Fruit fly (Drosophila melanogaster) whole organism, prepupa: ENCODE data around the gene ac.

Source experiments
- CG10631 ChIP-seq: fragments of 200-800 bp; sonication (Bioruptor generic); optimal IDR thresholded peaks from 2 replicates; lab custom pipeline; 2016; ENCODE audit warnings: missing biosample characterization, missing genetic modification characterization
- CG11294 ChIP-seq: fragments of 200-800 bp; sonication (Bioruptor generic); IDR thresholded peaks from 2 replicates; pipeline ENCODE4 v1.3.6; 2022; ENCODE audit warnings: missing biosample characterization, missing genetic modification characterization
- CG11762 ChIP-seq: fragments of 200-800 bp; sonication (Bioruptor generic); optimal IDR thresholded peaks from 3 replicates; lab custom pipeline; 2016; ENCODE audit warnings: missing biosample characterization, missing genetic modification characterization; ENCODE audit not compliant: insufficient read depth
- CG11902 ChIP-seq: fragments of 200-800 bp; sonication (Bioruptor generic); optimal IDR thresholded peaks from 3 replicates; lab custom pipeline; 2016; ENCODE audit warnings: missing biosample characterization, missing genetic modification characterization
- CG15336 ChIP-seq: fragments of 200-800 bp; sonication (Bioruptor generic); IDR thresholded peaks from 2 replicates; pipeline ENCODE4 v1.3.6; 2022; ENCODE audit warnings: missing biosample characterization, missing genetic modification characterization
- CG31627 ChIP-seq: fragments of 200-800 bp; sonication (Bioruptor generic); optimal IDR thresholded peaks from 3 replicates; lab custom pipeline; 2016; ENCODE audit warnings: missing biosample characterization, missing genetic modification characterization
- CG34406 ChIP-seq: fragments of 200-800 bp; sonication (Bioruptor generic); optimal IDR thresholded peaks from 3 replicates; lab custom pipeline; 2016; ENCODE audit warnings: missing biosample characterization, missing genetic modification characterization
- CG3919 ChIP-seq: fragments of 200-800 bp; sonication (Bioruptor generic); optimal IDR thresholded peaks from 3 replicates; lab custom pipeline; 2016; ENCODE audit warnings: missing biosample characterization, missing genetic modification characterization
- CG4318 ChIP-seq: fragments of 200-800 bp; sonication (Bioruptor generic); optimal IDR thresholded peaks from 3 replicates; lab custom pipeline; 2017; ENCODE audit warnings: missing biosample characterization, mild to moderate bottlenecking, missing genetic modification characterization
- CG6163 ChIP-seq: fragments of 200-800 bp; sonication (Bioruptor generic); IDR thresholded peaks from 3 replicates; pipeline ENCODE4 v1.3.6; 2022; ENCODE audit warnings: missing biosample characterization, missing genetic modification characterization
- CG6854 ChIP-seq: fragments of 200-800 bp; sonication (Bioruptor generic); optimal IDR thresholded peaks from 2 replicates; lab custom pipeline; 2017; ENCODE audit warnings: missing biosample characterization, mild to moderate bottlenecking, missing genetic modification characterization
- CG7368 ChIP-seq: fragments of 200-800 bp; sonication (Bioruptor generic); optimal IDR thresholded peaks from 3 replicates; lab custom pipeline; 2016; ENCODE audit warnings: missing biosample characterization, missing genetic modification characterization
- CG8319 ChIP-seq: fragments of 200-800 bp; sonication (Bioruptor generic); optimal IDR thresholded peaks from 3 replicates; lab custom pipeline; 2016; ENCODE audit warnings: missing biosample characterization, missing genetic modification characterization
- Eip75B ChIP-seq: fragments of 200-800 bp; sonication (Bioruptor generic); optimal IDR thresholded peaks from 3 replicates; lab custom pipeline; 2016; ENCODE audit warnings: missing biosample characterization, missing genetic modification characterization
- Eip78C ChIP-seq: fragments of 200-800 bp; sonication (Bioruptor generic); peaks from one replicate; lab custom pipeline; 2016; ENCODE audit warnings: missing biosample characterization, missing genetic modification characterization
- Eip93F ChIP-seq: fragments of 200-800 bp; sonication (Bioruptor generic); optimal IDR thresholded peaks from 2 replicates; lab custom pipeline; 2016; ENCODE audit warnings: missing biosample characterization, mild to moderate bottlenecking, missing genetic modification characterization
- Ets96B ChIP-seq: fragments of 200-800 bp; optimal IDR thresholded peaks from 2 replicates; lab custom pipeline; 2019; ENCODE audit warnings: missing biosample characterization, mild to moderate bottlenecking, missing genetic modification characterization, moderate library complexity
- Gug ChIP-seq: fragments of 200-800 bp; sonication (Bioruptor generic); IDR thresholded peaks from 2 replicates; pipeline ENCODE4 v1.3.6; 2022; ENCODE audit warnings: missing biosample characterization, missing genetic modification characterization
- Hr38 ChIP-seq: sonication (Bioruptor generic); optimal IDR thresholded peaks from 2 replicates; lab custom pipeline; 2016; ENCODE audit warnings: missing biosample characterization, missing genetic modification characterization
- Hr39 ChIP-seq: fragments of 200-800 bp; sonication (Bioruptor generic); optimal IDR thresholded peaks from 2 replicates; lab custom pipeline; 2016; ENCODE audit warnings: missing biosample characterization, missing genetic modification characterization
- Hr4 ChIP-seq: fragments of 200-800 bp; sonication (Bioruptor generic); optimal IDR thresholded peaks from 3 replicates; lab custom pipeline; 2016; ENCODE audit warnings: missing biosample characterization, missing genetic modification characterization
- Lpt ChIP-seq: fragments of 200-800 bp; sonication (Bioruptor generic); optimal IDR thresholded peaks from 3 replicates; lab custom pipeline; 2016; ENCODE audit warnings: missing biosample characterization, missing genetic modification characterization
- Met ChIP-seq: fragments of 200-800 bp; sonication (Bioruptor generic); optimal IDR thresholded peaks from 3 replicates; lab custom pipeline; 2016; ENCODE audit warnings: missing biosample characterization, missing genetic modification characterization
- Smox ChIP-seq: fragments of 200-800 bp; sonication (Bioruptor generic); optimal IDR thresholded peaks from 3 replicates; lab custom pipeline; 2016; ENCODE audit warnings: missing biosample characterization, missing genetic modification characterization
- Sox102F ChIP-seq: fragments of 200-800 bp; sonication (Bioruptor generic); optimal IDR thresholded peaks from 2 replicates; lab custom pipeline; 2016; ENCODE audit warnings: missing biosample characterization, mild to moderate bottlenecking, missing genetic modification characterization
- acj6 ChIP-seq: fragments of 200-800 bp; sonication (Bioruptor generic); optimal IDR thresholded peaks from 3 replicates; lab custom pipeline; 2016; ENCODE audit warnings: missing biosample characterization, missing genetic modification characterization
- cyc ChIP-seq: fragments of 200-800 bp; sonication (Bioruptor generic); optimal IDR thresholded peaks from 3 replicates; lab custom pipeline; 2016; ENCODE audit warnings: missing biosample characterization, missing genetic modification characterization
- dac ChIP-seq: fragments of 200-800 bp; sonication (Bioruptor generic); optimal IDR thresholded peaks from 2 replicates; lab custom pipeline; 2017; ENCODE audit warnings: missing biosample characterization, mild to moderate bottlenecking, missing genetic modification characterization
- dsx ChIP-seq: fragments of 200-800 bp; optimal IDR thresholded peaks from 3 replicates; lab custom pipeline; 2019; ENCODE audit warnings: missing biosample characterization, mild to moderate bottlenecking, missing genetic modification characterization, moderate library complexity; ENCODE audit not compliant: poor library complexity, severe bottlenecking
- eg ChIP-seq: fragments of 200-800 bp; sonication (Bioruptor generic); IDR thresholded peaks from 3 replicates; pipeline ENCODE4 v1.3.6; 2022; ENCODE audit warnings: missing biosample characterization, missing genetic modification characterization
- esn ChIP-seq: fragments of 200-800 bp; sonication (Bioruptor generic); optimal IDR thresholded peaks from 2 replicates; lab custom pipeline; 2016; ENCODE audit warnings: missing biosample characterization, mild to moderate bottlenecking, missing genetic modification characterization, moderate library complexity
- fd59A ChIP-seq: fragments of 200-800 bp; sonication (Bioruptor generic); optimal IDR thresholded peaks from 2 replicates; lab custom pipeline; 2017; ENCODE audit warnings: missing biosample characterization, mild to moderate bottlenecking, missing genetic modification characterization, missing genetic modification reagents
- fd85E ChIP-seq: fragments of 200-800 bp; sonication (Bioruptor generic); optimal IDR thresholded peaks from 3 replicates; lab custom pipeline; 2016; ENCODE audit warnings: missing biosample characterization, missing genetic modification characterization
- fkh ChIP-seq: fragments of 200-800 bp; sonication (Bioruptor generic); optimal IDR thresholded peaks from 3 replicates; lab custom pipeline; 2017; ENCODE audit warnings: missing biosample characterization, mild to moderate bottlenecking, missing genetic modification characterization, moderate library complexity
- net ChIP-seq: fragments of 200-800 bp; sonication (Bioruptor generic); optimal IDR thresholded peaks from 3 replicates; lab custom pipeline; 2016; ENCODE audit warnings: missing biosample characterization, missing genetic modification characterization
- pdm3 ChIP-seq: fragments of 200-800 bp; sonication (Bioruptor generic); optimal IDR thresholded peaks from 3 replicates; lab custom pipeline; 2016; ENCODE audit warnings: missing biosample characterization, missing genetic modification characterization
- spab ChIP-seq: fragments of 200-800 bp; sonication (Bioruptor generic); optimal IDR thresholded peaks from 2 replicates; lab custom pipeline; 2017; ENCODE audit warnings: missing biosample characterization, mild to moderate bottlenecking, missing genetic modification characterization, missing genetic modification reagents
- ss ChIP-seq, 2 experiments: fragments of 200-800 bp; sonication (Bioruptor generic); optimal IDR thresholded peaks; 2 replicates in 1 of 2; 3 replicates in 1 of 2; lab custom pipeline; 2017 to 2018; ENCODE audit warnings: mild to moderate bottlenecking in 2 of 2, missing biosample characterization in 2 of 2, missing genetic modification characterization in 2 of 2, moderate library complexity in 1 of 2
- svp ChIP-seq: fragments of 200-800 bp; sonication (Bioruptor generic); peaks from one replicate; lab custom pipeline; 2016; ENCODE audit warnings: missing biosample characterization, missing genetic modification characterization
- topi ChIP-seq: fragments of 200-800 bp; sonication (Bioruptor generic); optimal IDR thresholded peaks from 3 replicates; lab custom pipeline; 2016; ENCODE audit warnings: missing biosample characterization, missing genetic modification characterization
- vri ChIP-seq: fragments of 200-800 bp; sonication (Bioruptor generic); optimal IDR thresholded peaks from 3 replicates; lab custom pipeline; 2016; ENCODE audit warnings: missing biosample characterization, mild to moderate bottlenecking, missing genetic modification characterization

Gene ac

dm6 chrX:390457-390856 is 20.6 kb downstream of the ac start:
- no peak for TF ChIP-seq Hr39 (GFP tag; lab: Kevin White, UChicago)
- no peak for TF ChIP-seq CG11902 (GFP tag; lab: Kevin White, UChicago)
- TF ChIP-seq dsx, result no peak
- TF ChIP-seq eg (GFP tag; lab: Robert Waterston, UW), result no peak
- peak; percentile 21 for TF ChIP-seq Eip78C (GFP tag; lab: Kevin White, UChicago)
- TF ChIP-seq svp (GFP tag; lab: Kevin White, UChicago), result peak; percentile 53
- TF ChIP-seq CG11294 (GFP tag; lab: Robert Waterston, UW), result no peak
- TF ChIP-seq cyc (GFP tag; lab: Kevin White, UChicago), result no peak
- peak; percentile 12 for TF ChIP-seq esn (GFP tag; lab: Kevin White, UChicago)
- no peak for TF ChIP-seq ss (GFP tag; optimal IDR thresholded peaks at IDR 0.05; lab: Kevin White, UChicago)
- TF ChIP-seq topi (GFP tag; lab: Kevin White, UChicago), result peak; percentile 22
- no peak for TF ChIP-seq pdm3 (GFP tag; lab: Kevin White, UChicago)
- peak; percentile 22 for TF ChIP-seq Met (GFP tag; lab: Kevin White, UChicago)
- TF ChIP-seq CG31627, result no peak
- TF ChIP-seq CG7368 (GFP tag; lab: Kevin White, UChicago), result no peak
- TF ChIP-seq Gug (GFP tag; lab: Robert Waterston, UW), result no peak
- TF ChIP-seq fkh (GFP tag; lab: Kevin White, UChicago), result no peak
- no peak for TF ChIP-seq CG15336 (GFP tag; lab: Robert Waterston, UW)
- no peak for TF ChIP-seq Eip75B (GFP tag; lab: Kevin White, UChicago)
- no peak for TF ChIP-seq Sox102F (GFP tag; lab: Kevin White, UChicago)
- no peak for TF ChIP-seq CG3919 (GFP tag; lab: Kevin White, UChicago)
- TF ChIP-seq Smox (GFP tag; lab: Kevin White, UChicago), result peak; percentile 8
- no peak for TF ChIP-seq CG8319
- TF ChIP-seq acj6 (GFP tag; lab: Kevin White, UChicago), result no peak
- TF ChIP-seq spab (GFP tag; lab: Kevin White, UChicago), result no peak
- no peak for TF ChIP-seq CG10631 (GFP tag; lab: Kevin White, UChicago)
- TF ChIP-seq, all 60 proteins: peak for 6

- TF ChIP-seq acj6 (GFP tag; lab: Kevin White, UChicago) (no peak), Met (GFP tag; lab: Kevin White, UChicago) (no peak), svp (GFP tag; lab: Kevin White, UChicago) (no peak), Hr39 (GFP tag; lab: Kevin White, UChicago) (no peak), CG3919 (GFP tag; lab: Kevin White, UChicago) (no peak), net (GFP tag; lab: Kevin White, UChicago) (no peak), CG4318 (GFP tag; lab: Kevin White, UChicago) (no peak), Hr4 (GFP tag; lab: Kevin White, UChicago) (no peak), cyc (GFP tag; lab: Kevin White, UChicago) (no peak), Eip75B (GFP tag; lab: Kevin White, UChicago) (no peak), Eip78C (GFP tag; lab: Kevin White, UChicago) (no peak), Hr38 (GFP tag; lab: Kevin White, UChicago) (no peak), CG6854 (GFP tag; lab: Kevin White, UChicago) (no peak), Lpt (GFP tag; lab: Kevin White, UChicago) (no peak), CG6163 (GFP tag; lab: Robert Waterston, UW) (no peak), eg (GFP tag; lab: Robert Waterston, UW) (no peak)
Observed at dm6 chrX:392242-392641, 22.4 kb downstream of the ac start.

- TF ChIP-seq CG7368 (GFP tag; lab: Kevin White, UChicago) (no peak), Ets96B (tag; lab: Kevin White, UChicago) (no peak), Gug (GFP tag; lab: Robert Waterston, UW) (no peak), fd85E (no peak)
- TF ChIP-seq, all 60 proteins: peak for 0
Observed at dm6 chrX:392979-393378, 23.1 kb downstream of the ac start.

- TF ChIP-seq pdm3 (GFP tag; lab: Kevin White, UChicago) (no peak), Eip78C (GFP tag; lab: Kevin White, UChicago) (peak; percentile 63), CG34406 (GFP tag; lab: Kevin White, UChicago) (no peak), fd59A (GFP tag; lab: Kevin White, UChicago) (no peak), CG8319 (no peak), Eip93F (GFP tag; lab: Kevin White, UChicago) (no peak), vri (no peak), CG11762 (GFP tag; lab: Kevin White, UChicago) (no peak), CG3919 (GFP tag; lab: Kevin White, UChicago) (peak; percentile 9), dac (GFP tag; lab: Kevin White, UChicago) (no peak), ss (GFP tag; optimal IDR thresholded peaks at IDR 0.05; lab: Kevin White, UChicago) (peak in 1 of 2 experiments; percentile 49)
Observed at dm6 chrX:395746-396145, 25.9 kb downstream of the ac start, which contains the start of gene sc. Gene sc (plus strand): TSS chrX:396060.
